Fruit fly (Drosophila melanogaster) whole organism, embryonic: ENCODE results near the gene Mec2.

Experiments used
- Asciz ChIP-seq: fragments of 200-800 bp; sonication (Bioruptor generic); optimal IDR thresholded peaks from 2 replicates; lab custom pipeline; 2017; ENCODE audit warnings: missing biosample characterization, mild to moderate bottlenecking, missing genetic modification characterization, missing genetic modification reagents
- Atf-2 ChIP-seq: fragments of 200-800 bp; sonication (Bioruptor generic); optimal IDR thresholded peaks from 2 replicates; lab custom pipeline; 2016; ENCODE audit warnings: missing biosample characterization, missing genetic modification characterization
- Atf3 ChIP-seq: fragments of 200-800 bp; sonication (Bioruptor generic); optimal IDR thresholded peaks from 3 replicates; lab custom pipeline; 2016; ENCODE audit warnings: missing biosample characterization, missing genetic modification characterization
- CG10209 ChIP-seq: fragments of 200-800 bp; sonication (Bioruptor generic); optimal IDR thresholded peaks from 3 replicates; lab custom pipeline; 2017; ENCODE audit warnings: missing biosample characterization, mild to moderate bottlenecking, missing genetic modification characterization, missing genetic modification reagents
- CG1024 ChIP-seq: fragments of 200-800 bp; sonication (Bioruptor generic); IDR thresholded peaks from 2 replicates; pipeline ENCODE4 v1.3.6; 2022; ENCODE audit warnings: missing biosample characterization, missing genetic modification characterization
- CG10366 ChIP-seq: fragments of 200-800 bp; sonication (Bioruptor generic); IDR thresholded peaks from 2 replicates; pipeline ENCODE4 v1.3.6; 2022; ENCODE audit warnings: missing biosample characterization, missing genetic modification characterization
- CG10979 ChIP-seq: fragments of 200-800 bp; sonication (Bioruptor generic); optimal IDR thresholded peaks from 2 replicates; lab custom pipeline; 2018; ENCODE audit warnings: missing biosample characterization, mild to moderate bottlenecking, missing genetic modification characterization, moderate library complexity
- CG11456 ChIP-seq: fragments of 200-800 bp; sonication (Bioruptor generic); IDR thresholded peaks from 3 replicates; pipeline ENCODE4 v1.3.6; 2022; ENCODE audit warnings: missing biosample characterization, missing genetic modification characterization
- CG11696 ChIP-seq: fragments of 200-800 bp; sonication (Bioruptor generic); IDR thresholded peaks from 2 replicates; pipeline ENCODE4 v1.3.6; 2022; ENCODE audit warnings: missing biosample characterization, missing genetic modification characterization
- CG12942 ChIP-seq: fragments of 200-800 bp; sonication (Bioruptor generic); optimal IDR thresholded peaks from 3 replicates; lab custom pipeline; 2016; ENCODE audit warnings: missing biosample characterization, missing genetic modification characterization
- CG13296 ChIP-seq: fragments of 200-800 bp; sonication (Bioruptor generic); optimal IDR thresholded peaks from 3 replicates; lab custom pipeline; 2018; ENCODE audit warnings: missing biosample characterization, mild to moderate bottlenecking, missing genetic modification characterization
- CG14965 ChIP-seq: fragments of 200-800 bp; sonication (Bioruptor generic); optimal IDR thresholded peaks from 2 replicates; lab custom pipeline; 2016; ENCODE audit warnings: missing biosample characterization, missing genetic modification characterization, borderline replicate concordance
- CG2120 ChIP-seq: fragments of 200-800 bp; sonication (Bioruptor generic); optimal IDR thresholded peaks from 3 replicates; lab custom pipeline; 2016; ENCODE audit warnings: missing biosample characterization, missing genetic modification characterization
- CG2678 ChIP-seq: fragments of 200-800 bp; sonication (Bioruptor generic); optimal IDR thresholded peaks from 3 replicates; lab custom pipeline; 2019; ENCODE audit warnings: missing biosample characterization, mild to moderate bottlenecking, missing genetic modification characterization, moderate library complexity
- CG30403 ChIP-seq: fragments of 200-800 bp; sonication (Bioruptor generic); optimal IDR thresholded peaks from 3 replicates; lab custom pipeline; 2016; ENCODE audit warnings: missing biosample characterization, missing genetic modification characterization
- CG31365 ChIP-seq: fragments of 200-800 bp; sonication (Bioruptor generic); optimal IDR thresholded peaks from 2 replicates; lab custom pipeline; 2018; ENCODE audit warnings: missing biosample characterization, mild to moderate bottlenecking, missing genetic modification characterization
- CG4424 ChIP-seq: fragments of 200-800 bp; sonication (Bioruptor generic); optimal IDR thresholded peaks from 3 replicates; lab custom pipeline; 2016; ENCODE audit warnings: missing biosample characterization, missing genetic modification characterization
- CG5245 ChIP-seq: fragments of 200-800 bp; sonication (Bioruptor generic); optimal IDR thresholded peaks from 3 replicates; lab custom pipeline; 2016; ENCODE audit warnings: missing biosample characterization, missing genetic modification characterization
- CG7271 ChIP-seq: fragments of 200-800 bp; sonication (Bioruptor generic); optimal IDR thresholded peaks from 2 replicates; lab custom pipeline; 2018; ENCODE audit warnings: missing biosample characterization, mild to moderate bottlenecking, missing genetic modification characterization, moderate library complexity
- CG9437 ChIP-seq: fragments of 200-800 bp; sonication (Bioruptor generic); optimal IDR thresholded peaks from 2 replicates; lab custom pipeline; 2018; ENCODE audit warnings: missing biosample characterization, mild to moderate bottlenecking, missing genetic modification characterization
- CTCF ChIP-seq: fragments of 200-800 bp; sonication (Bioruptor generic); optimal IDR thresholded peaks from 2 replicates; lab custom pipeline; 2017; ENCODE audit warnings: missing biosample characterization, mild to moderate bottlenecking, missing genetic modification characterization, moderate library complexity
- Gsc ChIP-seq: fragments of 200-800 bp; sonication (Bioruptor generic); IDR thresholded peaks from 2 replicates; pipeline ENCODE4 v1.3.6; 2022; ENCODE audit warnings: missing biosample characterization, missing genetic modification characterization
- H2.0 ChIP-seq: fragments of 200-800 bp; sonication (Bioruptor generic); IDR thresholded peaks from 2 replicates; pipeline ENCODE4 v1.3.6; 2022; ENCODE audit warnings: missing biosample characterization, missing genetic modification characterization
- Hr51 ChIP-seq, 2 experiments: fragments of 200-800 bp; sonication (Bioruptor generic); optimal IDR thresholded peaks; 2 replicates in 1 of 2; 3 replicates in 1 of 2; lab custom pipeline; 2016 to 2018; ENCODE audit warnings: missing biosample characterization in 2 of 2, missing genetic modification characterization in 2 of 2, mild to moderate bottlenecking in 1 of 2, moderate library complexity in 1 of 2
- MTF-1 ChIP-seq: fragments of 200-800 bp; sonication (Bioruptor generic); optimal IDR thresholded peaks from 2 replicates; lab custom pipeline; 2018; ENCODE audit warnings: missing biosample characterization, mild to moderate bottlenecking, missing genetic modification characterization, borderline replicate concordance
- Med ChIP-seq: fragments of 200-800 bp; sonication (Bioruptor generic); peaks from one replicate; lab custom pipeline; 2016; ENCODE audit warnings: missing biosample characterization, missing genetic modification characterization, mild to moderate bottlenecking, inconsistent platforms, moderate library complexity
- Sox100B ChIP-seq: fragments of 200-800 bp; sonication (Bioruptor generic); optimal IDR thresholded peaks from 3 replicates; lab custom pipeline; 2018; ENCODE audit warnings: missing biosample characterization, mild to moderate bottlenecking, missing genetic modification characterization
- Stat92E ChIP-seq, 3 experiments: fragments of >200 bp in 2 of 3; fragments of 200-800 bp in 1 of 3; sonication (Bioruptor generic) in 1 of 3; optimal IDR thresholded peaks; 2 replicates each; lab custom pipeline; 2017 to 2019; ENCODE audit warnings: missing biosample characterization in 3 of 3, missing genetic modification characterization in 3 of 3, mild to moderate bottlenecking in 1 of 3, moderate library complexity in 1 of 3
- Xbp1 ChIP-seq: fragments of 200-800 bp; sonication (Bioruptor generic); optimal IDR thresholded peaks from 3 replicates; lab custom pipeline; 2016; ENCODE audit warnings: missing biosample characterization, mild to moderate bottlenecking, missing genetic modification characterization
- al ChIP-seq: fragments of 200-800 bp; sonication (Bioruptor generic); IDR thresholded peaks from 2 replicates; pipeline ENCODE4 v1.3.6; 2022; ENCODE audit warnings: missing biosample characterization, missing genetic modification characterization
- ap ChIP-seq: fragments of 200-800 bp; sonication (Bioruptor generic); IDR thresholded peaks from 2 replicates; pipeline ENCODE4 v1.3.6; 2022; ENCODE audit warnings: missing biosample characterization, missing genetic modification characterization
- bcd ChIP-seq: fragments of 200-800 bp; sonication (Bioruptor generic); optimal IDR thresholded peaks from 2 replicates; lab custom pipeline; 2017; ENCODE audit warnings: missing biosample characterization, mild to moderate bottlenecking, missing genetic modification characterization
- dmrt99B ChIP-seq: fragments of 200-800 bp; sonication (Bioruptor generic); optimal IDR thresholded peaks from 2 replicates; lab custom pipeline; 2018; ENCODE audit warnings: missing biosample characterization, mild to moderate bottlenecking, missing genetic modification characterization, moderate library complexity
- dysf ChIP-seq: fragments of 200-800 bp; sonication (Bioruptor generic); IDR thresholded peaks from 3 replicates; pipeline ENCODE4 v1.3.6; 2022; ENCODE audit warnings: missing biosample characterization, missing genetic modification characterization
- fd96Cb ChIP-seq: fragments of 200-800 bp; sonication (Bioruptor generic); optimal IDR thresholded peaks from 2 replicates; lab custom pipeline; 2018; ENCODE audit warnings: missing biosample characterization, mild to moderate bottlenecking, missing genetic modification characterization, moderate library complexity
- grn ChIP-seq: fragments of 200-800 bp; sonication (Bioruptor generic); optimal IDR thresholded peaks from 3 replicates; lab custom pipeline; 2017; ENCODE audit warnings: missing biosample characterization, missing genetic modification characterization
- inv ChIP-seq: fragments of 200-800 bp; sonication (Bioruptor generic); IDR thresholded peaks from 2 replicates; pipeline ENCODE4 v1.3.6; 2022; ENCODE audit warnings: missing biosample characterization, missing genetic modification characterization; ENCODE audit not compliant: partially characterized antibody
- jumu ChIP-seq: fragments of 200-800 bp; sonication (Bioruptor generic); optimal IDR thresholded peaks from 3 replicates; lab custom pipeline; 2016; ENCODE audit warnings: missing biosample characterization, missing genetic modification characterization
- lilli ChIP-seq: fragments of 200-800 bp; sonication (Bioruptor generic); optimal IDR thresholded peaks from 3 replicates; lab custom pipeline; 2016; ENCODE audit warnings: missing biosample characterization, missing genetic modification characterization
- mirr ChIP-seq: fragments of 200-800 bp; sonication (Bioruptor generic); optimal IDR thresholded peaks from 3 replicates; lab custom pipeline; 2018; ENCODE audit warnings: missing biosample characterization, mild to moderate bottlenecking, missing genetic modification characterization
- nom ChIP-seq: fragments of 200-800 bp; sonication (Bioruptor generic); optimal IDR thresholded peaks from 2 replicates; lab custom pipeline; 2017; ENCODE audit warnings: missing biosample characterization, missing genetic modification characterization, mild to moderate bottlenecking, moderate library complexity, missing genetic modification reagents
- oc ChIP-seq: fragments of 200-800 bp; sonication (Bioruptor generic); optimal IDR thresholded peaks from 2 replicates; lab custom pipeline; 2018; ENCODE audit warnings: missing biosample characterization, mild to moderate bottlenecking, missing genetic modification characterization, moderate library complexity
- onecut ChIP-seq: fragments of 200-800 bp; sonication (Bioruptor generic); IDR thresholded peaks from 2 replicates; pipeline ENCODE4 v1.3.6; 2022; ENCODE audit warnings: missing biosample characterization, missing genetic modification characterization
- pnt ChIP-seq: fragments of 200-800 bp; sonication (Bioruptor generic); optimal IDR thresholded peaks from 3 replicates; lab custom pipeline; 2016; ENCODE audit warnings: missing biosample characterization, missing genetic modification characterization
- scrt ChIP-seq: fragments of 200-800 bp; sonication (Bioruptor generic); optimal IDR thresholded peaks from 2 replicates; lab custom pipeline; 2018; ENCODE audit warnings: missing biosample characterization, mild to moderate bottlenecking, missing genetic modification characterization, moderate library complexity
- stwl ChIP-seq: fragments of 200-800 bp; sonication (Bioruptor generic); optimal IDR thresholded peaks from 3 replicates; lab custom pipeline; 2018; ENCODE audit warnings: missing biosample characterization, mild to moderate bottlenecking, missing genetic modification characterization, moderate library complexity
- tgo ChIP-seq: fragments of 200-800 bp; sonication (Bioruptor generic); IDR thresholded peaks from 3 replicates; pipeline ENCODE4 v1.3.6; 2022; ENCODE audit warnings: missing biosample characterization, missing genetic modification characterization
- zen2 ChIP-seq: fragments of 200-800 bp; sonication (Bioruptor generic); IDR thresholded peaks from 3 replicates; pipeline ENCODE4 v1.3.6; 2022; ENCODE audit warnings: missing biosample characterization, missing genetic modification characterization; ENCODE audit not compliant: partially characterized antibody
- zfh2 ChIP-seq: fragments of 200-800 bp; sonication (Bioruptor generic); optimal IDR thresholded peaks from 2 replicates; lab custom pipeline; 2016; ENCODE audit warnings: missing biosample characterization, missing genetic modification characterization

The Mec2 gene

dm6 chrX:19165144-19166011, 22.5 kb upstream of the Mec2 start (continued):
- TF ChIP-seq oc (tag; lab: Kevin White, UChicago) = no peak
- TF ChIP-seq CG9437 (GFP tag; lab: Kevin White, UChicago) = peak; percentile 42
- no peak for TF ChIP-seq H2.0 (GFP tag; lab: Robert Waterston, UW)
- no peak for TF ChIP-seq CG12942 (GFP tag; lab: Kevin White, UChicago)
- TF ChIP-seq grn (GFP tag; lab: Kevin White, UChicago) = no peak
- TF ChIP-seq onecut (GFP tag; lab: Robert Waterston, UW) = peak; percentile 57; the same call in 1 of the 2 replicates
- TF ChIP-seq zfh2 = peak; percentile 17
- peak; percentile 32 for TF ChIP-seq Sox100B (GFP tag; lab: Kevin White, UChicago)
- TF ChIP-seq CG1024 (GFP tag; lab: Robert Waterston, UW) = no peak
- TF ChIP-seq ap = no peak
- TF ChIP-seq Atf-2 = no peak
- no peak for TF ChIP-seq CG10979
- TF ChIP-seq nom (GFP tag; lab: Kevin White, UChicago) = peak; percentile 75
- TF ChIP-seq CG5245 (GFP tag; lab: Kevin White, UChicago) = no peak
- no peak for TF ChIP-seq CG31365 (tag; lab: Kevin White, UChicago)
- TF ChIP-seq CTCF (GFP tag; lab: Kevin White, UChicago) = no peak
- no peak for TF ChIP-seq jumu (GFP tag; lab: Kevin White, UChicago)
- peak in 1 of 2 experiments; percentile 28 for TF ChIP-seq Hr51 (GFP tag; optimal IDR thresholded peaks at IDR 0.05; lab: Kevin White, UChicago)
- no peak for TF ChIP-seq bcd
- no peak for TF ChIP-seq Xbp1 (GFP tag; lab: Kevin White, UChicago)
- TF ChIP-seq tgo (GFP tag; lab: Robert Waterston, UW) = peak; percentile 31; the same call in 1 of the 3 replicates
- 0 out of 3 replicates have a peak, but pooled peaks have one; percentile 39 for TF ChIP-seq CG11456
- TF ChIP-seq CG4424 (GFP tag; lab: Kevin White, UChicago) = no peak
- TF ChIP-seq Med (GFP tag; lab: Kevin White, UChicago) = peak; percentile 84
- no peak for TF ChIP-seq CG14965 (GFP tag; lab: Kevin White, UChicago)
- TF ChIP-seq inv = no peak
- no peak for TF ChIP-seq Atf3
- peak; percentile 14 for TF ChIP-seq mirr
- TF ChIP-seq Gsc (GFP tag; lab: Robert Waterston, UW) = no peak
- TF ChIP-seq MTF-1 (GFP tag; lab: Kevin White, UChicago) = no peak
- no peak for TF ChIP-seq CG7271 (tag; lab: Kevin White, UChicago)
- no peak for TF ChIP-seq CG13296
- TF ChIP-seq CG30403 (GFP tag; lab: Kevin White, UChicago) = peak; percentile 2
- 0 out of 2 replicates have a peak, but pooled peaks have one; percentile 5 for TF ChIP-seq al (GFP tag; lab: Robert Waterston, UW)
- no peak for TF ChIP-seq CG11696 (GFP tag; lab: Robert Waterston, UW)
- peak; percentile 50 for TF ChIP-seq dmrt99B (tag; lab: Kevin White, UChicago)
- TF ChIP-seq zen2 (GFP tag; lab: Robert Waterston, UW) = no peak
- TF ChIP-seq stwl (tag; lab: Kevin White, UChicago) = no peak
- peak; percentile 17 for TF ChIP-seq lilli (GFP tag; lab: Kevin White, UChicago)
- peak; percentile 47 for TF ChIP-seq CG2120 (GFP tag; lab: Kevin White, UChicago)
- TF ChIP-seq scrt (GFP tag; lab: Kevin White, UChicago) = no peak
- peak; percentile 10 for TF ChIP-seq fd96Cb (tag; lab: Kevin White, UChicago)
- TF ChIP-seq pnt (GFP tag; lab: Kevin White, UChicago) = no peak
- no peak for TF ChIP-seq Stat92E (GFP tag; optimal IDR thresholded peaks at IDR 0.05; lab: Kevin White, UChicago)
- TF ChIP-seq CG10366 = no peak
- peak; percentile 0 for TF ChIP-seq Asciz (GFP tag; lab: Kevin White, UChicago)
- peak; percentile 36 for TF ChIP-seq CG2678 (tag; lab: Kevin White, UChicago)
- peak; percentile 15; the same call in 1 of the 3 replicates for TF ChIP-seq dysf (GFP tag; lab: Robert Waterston, UW)
- TF ChIP-seq CG10209 (GFP tag; lab: Kevin White, UChicago) = no peak
